ENCODE assay signal across 4 worm cellular contexts in the genomic region with DNA sequence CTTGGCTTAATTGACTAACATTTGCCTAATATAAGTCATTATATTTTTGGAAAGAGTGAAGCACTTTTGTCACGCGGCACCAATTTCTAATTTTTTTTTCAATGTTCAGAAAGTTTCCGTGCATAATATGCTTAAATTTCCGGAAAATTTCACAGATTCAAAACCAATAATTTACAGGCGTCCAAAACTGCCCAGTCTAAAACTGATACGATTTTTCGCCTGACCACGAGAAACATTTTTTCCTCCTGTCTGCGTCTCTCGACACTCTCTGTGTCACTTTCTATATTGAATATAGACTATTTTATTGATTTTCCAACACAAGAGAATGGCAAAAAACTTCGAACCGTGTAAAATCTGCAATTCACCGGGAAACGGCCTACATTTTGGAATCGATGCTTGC.
A peak's percentile ranks its signal among the peaks of the same experiment; 100 is the strongest.
TF ChIP-seq lines count a peak whose summit lies in the region.

A gene (plus strand): TSS at position 301 of the 400 bp plus-strand sequence.

TF ChIP-seq in whole organism, L1 larva, 84 proteins besides CTCF, POLR2A, EP300 and RAD21:
- TF ChIP-seq lin-35 (GFP tag; optimal IDR thresholded peaks at IDR 0.05; lab: Kevin White, UChicago): peak in 1 of 2 experiments; percentile 19
- no peak for TF ChIP-seq egl-27 (tag; optimal IDR thresholded peaks at IDR 0.05; lab: Kevin White, UChicago)
- no peak for TF ChIP-seq efl-1 (optimal IDR thresholded peaks at IDR 0.05; lab: Kevin White, UChicago)
- peak in 1 of 2 experiments; percentile 51 for TF ChIP-seq efl-1 (GFP tag; optimal IDR thresholded peaks at IDR 0.05 in 1 of 2; lab: Kevin White, UChicago)
- peak; percentile 47 for TF ChIP-seq blmp-1 (tag; optimal IDR thresholded peaks at IDR 0.05; lab: Kevin White, UChicago)

TF ChIP-seq in whole organism, L3 larva, 47 proteins besides CTCF, POLR2A, EP300 and RAD21:
- TF ChIP-seq fkh-10 (GFP tag; optimal IDR thresholded peaks at IDR 0.05; lab: Kevin White, UChicago) (no peak), jun-1 (tag; optimal IDR thresholded peaks at IDR 0.05; lab: Kevin White, UChicago) (no peak), ZK546.5 (tag; optimal IDR thresholded peaks at IDR 0.05; lab: Kevin White, UChicago) (no peak), nhr-28 (tag; optimal IDR thresholded peaks at IDR 0.05; lab: Kevin White, UChicago) (no peak), ceh-28 (tag; optimal IDR thresholded peaks at IDR 0.05; lab: Kevin White, UChicago) (peak; percentile 30), nhr-67 (tag; optimal IDR thresholded peaks at IDR 0.05; lab: Kevin White, UChicago) (no peak), fkh-2 (tag; optimal IDR thresholded peaks at IDR 0.05; lab: Kevin White, UChicago) (no peak), hmg-11 (tag; optimal IDR thresholded peaks at IDR 0.05; lab: Kevin White, UChicago) (peak; percentile 33), pha-4 (tag; optimal IDR thresholded peaks at IDR 0.05; lab: Kevin White, UChicago) (peak; percentile 19), lsy-12 (tag; optimal IDR thresholded peaks at IDR 0.05; lab: Kevin White, UChicago) (no peak)

TF ChIP-seq in whole organism, L4 larva, 104 proteins besides CTCF, POLR2A, EP300 and RAD21:
- TF ChIP-seq mes-2 (tag; optimal IDR thresholded peaks at IDR 0.05; lab: Kevin White, UChicago; ENCODE audit: poor library complexity, severe bottlenecking) (peak; percentile 30), ceh-20 (GFP tag; IDR thresholded peaks at IDR 0.05; lab: Robert Waterston, UW) (no peak), dve-1 (tag; optimal IDR thresholded peaks at IDR 0.05; lab: Kevin White, UChicago; ENCODE audit: insufficient read depth) (peak; percentile 21), fkh-10 (GFP tag; optimal IDR thresholded peaks at IDR 0.05; lab: Kevin White, UChicago) (no peak), sdz-12 (GFP tag; optimal IDR thresholded peaks at IDR 0.05; lab: Kevin White, UChicago) (no peak), aha-1 (tag; lab: Kevin White, UChicago) (peak; percentile 9), nhr-25 (tag; optimal IDR thresholded peaks at IDR 0.05; lab: Kevin White, UChicago; ENCODE audit: borderline replicate concordance, insufficient read depth) (no peak), madf-5 (GFP tag; IDR thresholded peaks at IDR 0.05; lab: Robert Waterston, UW) (no peak), mdl-1 (tag; optimal IDR thresholded peaks at IDR 0.05; lab: Kevin White, UChicago) (peak in 1 of 2 experiments; percentile 36), mep-1 (tag; optimal IDR thresholded peaks at IDR 0.05; lab: Kevin White, UChicago) (no peak), arid-1 (GFP tag; conservative IDR thresholded peaks at IDR 0.05; lab: Robert Waterston, UW) (no peak), hlh-30 (tag; optimal IDR thresholded peaks at IDR 0.05; lab: Kevin White, UChicago; ENCODE audit: insufficient read depth) (peak; percentile 12), lin-38 (GFP tag; IDR thresholded peaks at IDR 0.05; lab: Robert Waterston, UW) (no peak)

TF ChIP-seq in whole organism, young adult, 124 proteins besides CTCF, POLR2A, EP300 and RAD21:
- TF ChIP-seq Y56A3A.18 (GFP tag; IDR thresholded peaks at IDR 0.05; lab: Robert Waterston, UW): no peak
- TF ChIP-seq ama-1 (optimal IDR thresholded peaks at IDR 0.05; lab: Kevin White, UChicago): no peak
- no peak for TF ChIP-seq ama-1 (GFP tag; optimal IDR thresholded peaks at IDR 0.05; lab: Kevin White, UChicago)
- TF ChIP-seq hmg-1.2 (GFP tag; IDR thresholded peaks at IDR 0.05; lab: Robert Waterston, UW): peak; percentile 31; the same call in 1 of the 2 replicates
- no peak for TF ChIP-seq ceh-27 (GFP tag; optimal IDR thresholded peaks at IDR 0.05; lab: Kevin White, UChicago)
- no peak for TF ChIP-seq F49E8.2 (tag; optimal IDR thresholded peaks at IDR 0.05; lab: Kevin White, UChicago; ENCODE audit: insufficient read depth)
- no peak for TF ChIP-seq sea-2 (GFP tag; IDR thresholded peaks at IDR 0.05; lab: Robert Waterston, UW)
- no peak for TF ChIP-seq nhr-90 (tag; optimal IDR thresholded peaks at IDR 0.05; lab: Kevin White, UChicago)
